Worm (Caenorhabditis elegans): Measurements from ENCODE around the gene C13F10.7.

- TF ChIP-seq dpff-1 (tag; optimal IDR thresholded peaks at IDR 0.05): no peak
- TF ChIP-seq F37B4.10 (GFP tag; IDR thresholded peaks at IDR 0.05): no peak
- no peak for TF ChIP-seq Y53G8AR.9 (GFP tag; conservative IDR thresholded peaks at IDR 0.05)
- no peak for TF ChIP-seq K11D2.4 (GFP tag; IDR thresholded peaks at IDR 0.05)
Observed at ce11 chrV:7209001-7209400, 14.1 kb downstream of the C13F10.7 start.

Data from whole organism, young adult.